Fruit fly (Drosophila melanogaster) whole organism, wandering third instar larva: ENCODE measurements around the gene CG1582.

ENCODE experiments used
- CG32264 ChIP-seq: fragments of 200-800 bp; sonication (Bioruptor generic); optimal IDR thresholded peaks from 2 replicates; lab custom pipeline; 2016; ENCODE audit warnings: missing biosample characterization, missing genetic modification characterization
- CG9705 ChIP-seq: fragments of 200-800 bp; sonication (Bioruptor generic); optimal IDR thresholded peaks from 2 replicates; lab custom pipeline; 2018; ENCODE audit warnings: missing biosample characterization, mild to moderate bottlenecking, missing genetic modification characterization
- CrebA ChIP-seq: fragments of 200-800 bp; sonication (Bioruptor generic); optimal IDR thresholded peaks from 2 replicates; lab custom pipeline; 2016; ENCODE audit warnings: missing biosample characterization, mild to moderate bottlenecking, missing genetic modification characterization, borderline replicate concordance
- Dfd ChIP-seq: fragments of >200 bp; optimal IDR thresholded peaks from 2 replicates; lab custom pipeline; 2017; ENCODE audit warnings: missing biosample characterization, missing genetic modification characterization
- Dif ChIP-seq: fragments of 200-275, 200-300 bp; sonication (Bioruptor generic); optimal IDR thresholded peaks from 2 replicates; lab custom pipeline; 2018; ENCODE audit warnings: missing biosample characterization, missing genetic modification characterization; ENCODE audit not compliant: partially characterized antibody
- GATAd ChIP-seq: sonication (Bioruptor generic); optimal IDR thresholded peaks from 2 replicates; lab custom pipeline; 2016; ENCODE audit warnings: missing biosample characterization, missing genetic modification characterization
- HLH106 ChIP-seq: fragments of 200-800 bp; optimal IDR thresholded peaks from 3 replicates; lab custom pipeline; 2019; ENCODE audit warnings: missing biosample characterization, mild to moderate bottlenecking, missing genetic modification characterization, moderate library complexity
- Hr78 ChIP-seq: fragments of >200 bp; optimal IDR thresholded peaks from 2 replicates; lab custom pipeline; 2017; ENCODE audit warnings: missing biosample characterization, missing genetic modification characterization
- Jra ChIP-seq: sonication (Bioruptor generic); optimal IDR thresholded peaks from 2 replicates; lab custom pipeline; 2016; ENCODE audit warnings: missing biosample characterization, missing genetic modification characterization
- Rel ChIP-seq, 2 experiments: fragments of 200-800 bp; sonication (Bioruptor generic) in 1 of 2; optimal IDR thresholded peaks; 2 replicates in 1 of 2; 3 replicates in 1 of 2; lab custom pipeline; 2016 to 2019; ENCODE audit warnings: mild to moderate bottlenecking in 2 of 2, missing biosample characterization in 2 of 2, missing genetic modification characterization in 2 of 2, moderate library complexity in 1 of 2
- Sp1 ChIP-seq: fragments of 200-800 bp; sonication (Bioruptor generic); optimal IDR thresholded peaks from 3 replicates; lab custom pipeline; 2019; ENCODE audit warnings: missing biosample characterization, mild to moderate bottlenecking, missing genetic modification characterization, moderate library complexity
- brk ChIP-seq: fragments of 200-800 bp; sonication (Bioruptor generic); optimal IDR thresholded peaks from 2 replicates; lab custom pipeline; 2016; ENCODE audit warnings: missing biosample characterization, mild to moderate bottlenecking, missing genetic modification characterization
- foxo ChIP-seq, 2 experiments: fragments of 200-800 bp; sonication (Bioruptor generic); optimal IDR thresholded peaks; 2 replicates in 1 of 2; 3 replicates in 1 of 2; lab custom pipeline; 2016 to 2017; ENCODE audit warnings: missing biosample characterization in 2 of 2, missing genetic modification characterization in 2 of 2
- fru ChIP-seq: fragments of 200-800 bp; sonication (Bioruptor generic); optimal IDR thresholded peaks from 3 replicates; lab custom pipeline; 2016; ENCODE audit warnings: missing biosample characterization, mild to moderate bottlenecking, missing genetic modification characterization
- h ChIP-seq: fragments of 200-800 bp; sonication (Bioruptor generic); optimal IDR thresholded peaks from 3 replicates; lab custom pipeline; 2016; ENCODE audit warnings: missing biosample characterization, mild to moderate bottlenecking, missing genetic modification characterization
- jim ChIP-seq: fragments of 175-275, 200-325 bp; sonication (Bioruptor generic); optimal IDR thresholded peaks from 2 replicates; lab custom pipeline; 2016; ENCODE audit warnings: missing biosample characterization, mild to moderate bottlenecking, missing genetic modification characterization
- lola ChIP-seq: fragments of >200 bp; optimal IDR thresholded peaks from 2 replicates; lab custom pipeline; 2017; ENCODE audit warnings: missing biosample characterization, missing genetic modification characterization
- psq ChIP-seq: fragments of 200-800 bp; sonication (Bioruptor generic); optimal IDR thresholded peaks from 3 replicates; lab custom pipeline; 2017; ENCODE audit warnings: missing biosample characterization, mild to moderate bottlenecking, missing genetic modification characterization, moderate library complexity
- sage ChIP-seq: fragments of 200-800 bp; sonication (Bioruptor generic); optimal IDR thresholded peaks from 2 replicates; lab custom pipeline; 2016; ENCODE audit warnings: missing biosample characterization, mild to moderate bottlenecking, missing genetic modification characterization
- tai ChIP-seq: sonication (Bioruptor generic); optimal IDR thresholded peaks from 2 replicates; lab custom pipeline; 2016; ENCODE audit warnings: missing biosample characterization, missing genetic modification characterization
- woc ChIP-seq: sonication (Bioruptor generic); optimal IDR thresholded peaks from 2 replicates; lab custom pipeline; 2016; ENCODE audit warnings: missing biosample characterization, mild to moderate bottlenecking, missing genetic modification characterization

CG1582 gene

DNA sequence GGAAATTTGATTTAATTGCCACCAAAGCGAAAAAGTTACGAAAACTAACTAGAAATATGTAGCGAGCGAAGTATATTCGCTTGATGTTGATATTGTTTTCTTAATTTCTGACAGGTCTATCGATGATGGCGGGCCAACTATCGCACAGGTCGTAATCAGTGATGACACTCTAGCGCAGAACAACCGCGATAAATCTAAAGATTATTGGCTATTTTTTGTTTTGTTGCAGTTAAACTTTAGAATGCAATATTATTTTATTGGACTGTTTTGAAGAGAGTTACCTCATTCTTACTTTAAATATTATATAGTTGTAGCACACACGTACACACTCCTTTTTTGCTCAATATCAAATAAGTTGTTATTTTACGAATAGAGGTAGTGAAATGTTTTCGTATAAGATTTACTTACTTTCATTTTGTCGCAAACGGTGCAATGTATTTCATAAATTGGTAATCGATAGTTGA lies 52.1 kb downstream of the CG1582 start, which contains the start of gene sbr (continued):
- TF ChIP-seq HLH106 (tag; lab: Kevin White, UChicago) (peak; percentile 57), Dfd (GFP tag; lab: Kevin White, UChicago) (no peak), sage (GFP tag; lab: Kevin White, UChicago) (no peak), Jra (GFP tag; lab: Kevin White, UChicago) (no peak), jim (GFP tag; lab: Kevin White, UChicago) (no peak), GATAd (GFP tag; lab: Kevin White, UChicago) (no peak), tai (GFP tag; lab: Kevin White, UChicago) (no peak), h (GFP tag; lab: Kevin White, UChicago) (peak; percentile 53)

dm6 chrX:10845256-10845655 lies 53.8 kb downstream of the CG1582 start:
- TF ChIP-seq Sp1 (GFP tag; lab: Kevin White, UChicago) (no peak), Rel (GFP tag; optimal IDR thresholded peaks at IDR 0.05; lab: Kevin White, UChicago) (no peak), Rel (tag; optimal IDR thresholded peaks at IDR 0.05; lab: Kevin White, UChicago) (peak; percentile 33), Dif (GFP tag; lab: Kevin White, UChicago) (no peak)

dm6 chrX:10844807-10845206 lies 54.3 kb downstream of the CG1582 start, which contains the start of gene CG32669:
Gene CG32669, minus strand, starts transcription at chrX:10845081.
- TF ChIP-seq psq (GFP tag; lab: Kevin White, UChicago) = no peak
- TF ChIP-seq foxo (GFP tag; optimal IDR thresholded peaks at IDR 0.05; lab: Kevin White, UChicago) = no peak
- TF ChIP-seq jim (GFP tag; lab: Kevin White, UChicago) = no peak
- no peak for TF ChIP-seq CG9705 (GFP tag; lab: Kevin White, UChicago)
- TF ChIP-seq lola (GFP tag; lab: Kevin White, UChicago) = no peak
- TF ChIP-seq Sp1 (GFP tag; lab: Kevin White, UChicago) = no peak
- no peak for TF ChIP-seq CG32264 (GFP tag; lab: Kevin White, UChicago)
- TF ChIP-seq fru (GFP tag; lab: Kevin White, UChicago) = no peak
- no peak for TF ChIP-seq brk (GFP tag; lab: Kevin White, UChicago)
- TF ChIP-seq Hr78 = no peak
- TF ChIP-seq woc (GFP tag; lab: Kevin White, UChicago) = no peak
- TF ChIP-seq CrebA = no peak
